Worm (Caenorhabditis elegans) whole organism, late embryonic: ENCODE data around the gene srbc-50.
"Not testable (repeated sequence)": the region's sequence is repeated elsewhere in the genome, so short reads cannot be mapped to it uniquely, and the experiment has no call there.

Experiments
- F13H6.1 ChIP-seq: sonication (generic microtip); optimal IDR thresholded peaks from 2 replicates; lab custom pipeline; 2016; ENCODE audit warnings: missing genetic modification characterization, missing compliant biosample characterization
- K09A11.1 ChIP-seq: sonication (generic microtip); optimal IDR thresholded peaks from 2 replicates; lab custom pipeline; 2017; ENCODE audit warnings: antibody characterized with exemption, mild to moderate bottlenecking, missing genetic modification characterization, missing compliant biosample characterization; ENCODE audit not compliant: insufficient read depth
- T23F11.4 ChIP-seq: fragments of 200-800 bp; sonication (Bioruptor generic); optimal IDR thresholded peaks from 2 replicates; lab custom pipeline; 2018; ENCODE audit warnings: mild to moderate bottlenecking, missing genetic modification characterization, missing compliant biosample characterization
- Y22D7AL.16 ChIP-seq: sonication (generic microtip); optimal IDR thresholded peaks from 2 replicates; lab custom pipeline; 2016; ENCODE audit warnings: missing genetic modification characterization, missing compliant biosample characterization
- ceh-19 ChIP-seq: fragments of 200-800 bp; sonication (Bioruptor generic); optimal IDR thresholded peaks from 2 replicates; lab custom pipeline; 2018; ENCODE audit warnings: mild to moderate bottlenecking, missing genetic modification characterization, missing compliant biosample characterization
- ceh-2 ChIP-seq: sonication (generic microtip); optimal IDR thresholded peaks from 2 replicates; lab custom pipeline; 2016; ENCODE audit warnings: missing genotype, missing genetic modification characterization, missing compliant biosample characterization
- ceh-22 ChIP-seq: sonication (generic microtip); optimal IDR thresholded peaks from 2 replicates; lab custom pipeline; 2017; ENCODE audit warnings: missing biosample characterization, missing genetic modification characterization
- ceh-31 ChIP-seq: sonication (generic microtip); optimal IDR thresholded peaks from 2 replicates; lab custom pipeline; 2016; ENCODE audit warnings: missing genetic modification characterization, missing compliant biosample characterization
- ceh-48 ChIP-seq: sonication (generic microtip); optimal IDR thresholded peaks from 2 replicates; lab custom pipeline; 2016; ENCODE audit warnings: missing genetic modification characterization, inconsistent platforms, missing compliant biosample characterization
- ceh-9 ChIP-seq: sonication (generic microtip); optimal IDR thresholded peaks from 2 replicates; lab custom pipeline; 2016; ENCODE audit warnings: mild to moderate bottlenecking, missing genetic modification characterization, inconsistent platforms, missing compliant biosample characterization
- che-1 ChIP-seq: sonication (generic microtip); optimal IDR thresholded peaks from 2 replicates; lab custom pipeline; 2016; ENCODE audit warnings: mild to moderate bottlenecking, missing genetic modification characterization, missing compliant biosample characterization
- dmd-4 ChIP-seq: sonication (generic microtip); optimal IDR thresholded peaks from 2 replicates; lab custom pipeline; 2016; ENCODE audit warnings: borderline replicate concordance, missing genetic modification characterization, missing compliant biosample characterization
- dve-1 ChIP-seq: sonication (generic microtip); optimal IDR thresholded peaks from 2 replicates; lab custom pipeline; 2017; ENCODE audit warnings: antibody characterized with exemption, mild to moderate bottlenecking, missing genetic modification characterization, missing compliant biosample characterization
- elt-2 ChIP-seq: sonication (generic microtip); optimal IDR thresholded peaks from 2 replicates; lab custom pipeline; 2016; ENCODE audit warnings: missing genetic modification reagents, missing genetic modification characterization, missing compliant biosample characterization
- fkh-6 ChIP-seq: sonication (generic microtip); optimal IDR thresholded peaks from 2 replicates; lab custom pipeline; 2016; ENCODE audit warnings: missing genetic modification characterization, missing compliant biosample characterization
- gmeb-2 ChIP-seq: sonication (generic microtip); optimal IDR thresholded peaks from 2 replicates; lab custom pipeline; 2016; ENCODE audit warnings: missing genetic modification characterization, inconsistent platforms, missing compliant biosample characterization
- hlh-15 ChIP-seq: sonication (generic microtip); optimal IDR thresholded peaks from 2 replicates; lab custom pipeline; 2016; ENCODE audit warnings: missing genetic modification characterization, missing compliant biosample characterization
- hlh-6 ChIP-seq: sonication (generic microtip); optimal IDR thresholded peaks from 2 replicates; lab custom pipeline; 2016; ENCODE audit warnings: missing genotype, missing genetic modification characterization, missing compliant biosample characterization
- hlh-8 ChIP-seq: sonication (generic microtip); optimal IDR thresholded peaks from 2 replicates; lab custom pipeline; 2016; ENCODE audit warnings: missing genotype, missing genetic modification characterization, missing compliant biosample characterization
- madf-2 ChIP-seq: sonication (generic microtip); optimal IDR thresholded peaks from 2 replicates; lab custom pipeline; 2017; ENCODE audit warnings: missing genetic modification characterization, missing compliant biosample characterization
- nfya-1 ChIP-seq: sonication (generic microtip); optimal IDR thresholded peaks from 2 replicates; lab custom pipeline; 2017; ENCODE audit warnings: missing genetic modification characterization, mild to moderate bottlenecking, missing compliant biosample characterization, antibody characterized with exemption, moderate library complexity
- nhr-11 ChIP-seq: fragments of 150-350 bp; optimal IDR thresholded peaks from 2 replicates; lab custom pipeline; 2014; ENCODE audit warnings: missing biosample characterization, missing genetic modification characterization
- npax-4 ChIP-seq: sonication (generic microtip); optimal IDR thresholded peaks from 2 replicates; lab custom pipeline; 2016; ENCODE audit warnings: missing genetic modification characterization, missing compliant biosample characterization
- pha-4 ChIP-seq: fragments of 150-350 bp; optimal IDR thresholded peaks from 2 replicates; lab custom pipeline; 2018; ENCODE audit warnings: missing biosample characterization, missing genetic modification reagents, missing genetic modification characterization
- pqm-1 ChIP-seq: sonication (generic microtip); optimal IDR thresholded peaks from 2 replicates; lab custom pipeline; 2016; ENCODE audit warnings: missing genetic modification characterization, missing compliant biosample characterization
- sdc-2 ChIP-seq: sonication (generic microtip); optimal IDR thresholded peaks from 2 replicates; lab custom pipeline; 2016; ENCODE audit warnings: missing genotype, missing genetic modification characterization, missing compliant biosample characterization
- sox-2 ChIP-seq: fragments of 200-800 bp; sonication (Bioruptor generic); IDR thresholded peaks from 2 replicates; pipeline ENCODE4 v1.3.6; 2022; ENCODE audit warnings: missing genetic modification reagents, missing genetic modification characterization, missing compliant biosample characterization
- sox-4 ChIP-seq: sonication (generic microtip); optimal IDR thresholded peaks from 2 replicates; lab custom pipeline; 2017; ENCODE audit warnings: mild to moderate bottlenecking, missing genetic modification characterization, inconsistent platforms, missing compliant biosample characterization
- syd-9 ChIP-seq: sonication (generic microtip); optimal IDR thresholded peaks from 2 replicates; lab custom pipeline; 2016; ENCODE audit warnings: mild to moderate bottlenecking, missing genetic modification characterization, moderate library complexity, missing compliant biosample characterization
- unc-3 ChIP-seq, 2 experiments: fragments of 200-800 bp in 1 of 2; sonication (Bioruptor generic) in 1 of 2; sonication (generic microtip) in 1 of 2; conservative IDR thresholded peaks in 1 of 2; optimal IDR thresholded peaks in 1 of 2; 2 replicates each; pipeline versions ENCODE4 v1.3.6 to Lab custom; 2016 to 2022; ENCODE audit warnings: missing compliant biosample characterization in 2 of 2, missing genetic modification characterization in 2 of 2, missing genetic modification reagents in 1 of 2
- unc-86 ChIP-seq: sonication (generic microtip); optimal IDR thresholded peaks from 2 replicates; lab custom pipeline; 2016; ENCODE audit warnings: missing genetic modification characterization, missing compliant biosample characterization
- zip-5 ChIP-seq: sonication (generic microtip); optimal IDR thresholded peaks from 2 replicates; lab custom pipeline; 2016; ENCODE audit warnings: missing genetic modification characterization, missing compliant biosample characterization
- ztf-16 ChIP-seq: sonication (generic microtip); optimal IDR thresholded peaks from 2 replicates; lab custom pipeline; 2017; ENCODE audit warnings: missing genetic modification characterization, missing compliant biosample characterization

srbc-50 gene

DNA sequence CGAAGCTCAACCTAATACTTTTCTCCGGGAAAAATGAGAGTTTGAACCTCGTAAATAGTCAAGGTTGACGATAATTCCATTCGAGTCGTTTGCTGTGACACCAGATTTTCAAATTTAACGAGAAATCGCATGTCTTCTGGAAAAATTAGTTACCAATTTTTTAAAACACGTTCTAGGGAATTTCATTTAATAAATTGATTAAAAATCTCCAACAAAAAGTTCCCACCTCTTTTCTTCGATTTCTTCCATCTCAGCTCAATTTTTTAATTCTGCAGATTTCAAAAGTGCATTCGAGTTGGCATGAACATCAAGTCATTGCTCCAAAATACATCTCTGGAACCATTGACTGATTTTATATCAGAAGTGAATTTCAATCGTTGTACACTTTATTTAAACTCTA is 12.8 kb downstream of the srbc-50 start, which contains the start of gene nhr-282:
nhr-282 (plus strand) TSS at position 301 of the 400 bp plus-strand sequence.
- not testable (repeated sequence) for TF ChIP-seq ceh-31; fkh-6; dmd-4 (tag; lab: Kevin White, UChicago)

DNA sequence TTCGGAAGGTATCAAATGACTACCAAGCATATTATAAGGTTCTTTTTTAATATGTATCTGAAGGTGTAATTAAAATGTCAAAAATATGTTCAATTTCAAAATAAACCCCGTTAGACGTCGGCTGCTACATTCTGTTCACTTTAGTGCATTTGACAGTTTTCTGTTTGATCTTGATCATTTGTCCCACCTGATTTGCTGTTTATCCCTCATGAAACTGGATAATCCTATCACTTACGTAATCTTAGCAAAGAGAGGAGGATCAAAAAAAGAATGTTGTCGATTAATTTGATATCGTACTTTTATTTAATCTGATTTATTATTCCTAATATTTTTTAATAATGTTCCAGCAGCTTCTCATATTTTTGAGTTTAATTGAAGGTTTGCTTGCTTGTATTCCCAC is 14.3 kb downstream of the srbc-50 start, which contains the start of gene F54B8.1:
F54B8.1 (plus strand) TSS at position 301 of the 400 bp plus-strand sequence.
- TF ChIP-seq sox-2 (no peak), elt-2 (tag; lab: Kevin White, UChicago) (no peak), hlh-15 (no peak)

ce11 chrV:15809543-15809942 is 15.2 kb downstream of the srbc-50 start, which contains the start of gene srsx-36:
Gene srsx-36 (minus strand): TSS chrV:15809643.
- TF ChIP-seq hlh-6 (tag; lab: Kevin White, UChicago) (no peak), unc-3 (GFP tag; conservative IDR thresholded peaks at IDR 0.05; lab: Robert Waterston, UW) (no peak), unc-3 (tag; optimal IDR thresholded peaks at IDR 0.05; lab: Kevin White, UChicago) (no peak), ceh-2 (tag; lab: Kevin White, UChicago) (no peak), pha-4 (tag; lab: Kevin White, UChicago) (no peak), dve-1 (tag; lab: Kevin White, UChicago) (no peak), zip-5 (no peak), ceh-31 (no peak), pqm-1 (tag; lab: Kevin White, UChicago) (no peak)

- not testable (repeated sequence) for TF ChIP-seq elt-2, nhr-11, K09A11.1 (tag; lab: Kevin White, UChicago)
Measured at ce11 chrV:15807420-15807819, 17.3 kb downstream of the srbc-50 start, which contains the start of gene srsx-38. Gene srsx-38 (minus strand): TSS chrV:15807520.

- not testable (repeated sequence) for TF ChIP-seq gmeb-2 (tag; lab: Kevin White, UChicago); sox-4; hlh-8 (tag; lab: Kevin White, UChicago)
- TF ChIP-seq, all 69 proteins: peak for 0; not testable (repeated sequence) for 69
Measured at ce11 chrV:15803748-15804147, 21.0 kb downstream of the srbc-50 start, which contains the start of gene T26E4.18. Gene T26E4.18 (minus strand): TSS chrV:15803848.

DNA sequence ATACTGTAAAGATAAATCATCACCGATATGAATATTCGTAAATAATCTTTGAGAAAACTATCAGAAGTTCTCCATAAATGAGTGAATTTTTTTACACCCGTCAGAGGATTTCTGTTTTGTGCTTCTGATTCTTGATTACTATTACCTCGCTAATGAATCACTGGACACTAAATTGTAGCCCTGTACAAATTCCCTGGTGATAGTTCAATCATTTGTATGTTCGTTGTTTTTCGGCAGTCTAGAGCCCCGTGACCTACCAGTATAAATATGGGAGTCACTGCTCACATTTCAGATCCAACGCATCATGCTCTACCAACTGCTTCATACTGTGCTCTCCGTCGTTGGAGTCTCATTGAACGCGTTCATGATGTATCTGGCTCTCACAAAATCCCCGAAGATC is 21.7 kb downstream of the srbc-50 start, which contains the start of gene srd-27:
srd-27 (plus strand) TSS at position 301 of the 400 bp plus-strand sequence.
- TF ChIP-seq ztf-16 (tag; lab: Kevin White, UChicago); ceh-9; ceh-48 (tag; lab: Kevin White, UChicago): not testable (repeated sequence)

DNA sequence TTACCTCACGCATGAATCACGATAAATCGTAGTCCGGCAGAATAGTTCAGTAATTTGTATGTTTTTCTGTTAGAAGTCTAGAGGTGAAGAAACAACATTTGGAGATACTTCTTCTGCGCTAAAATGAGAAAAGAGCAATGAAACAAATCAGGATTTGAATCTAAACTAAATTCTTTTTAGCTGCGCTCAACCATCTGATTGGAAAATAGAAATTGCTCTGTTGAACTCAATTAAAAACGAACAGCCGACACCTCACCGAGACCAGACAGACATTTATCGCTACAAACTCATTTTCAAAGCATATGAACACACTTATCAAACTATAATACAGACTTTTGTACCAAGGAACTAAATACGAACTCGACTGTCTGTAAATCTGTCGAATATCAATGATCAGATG is 22.1 kb downstream of the srbc-50 start, which contains the start of gene T26E4.9:
T26E4.9 (minus strand) TSS at position 101 of the 400 bp plus-strand sequence.
- TF ChIP-seq npax-4 (tag; lab: Kevin White, UChicago); che-1 (tag; lab: Kevin White, UChicago); nfya-1: not testable (repeated sequence)
- TF ChIP-seq, all 69 proteins: peak for 0; not testable (repeated sequence) for 69

DNA sequence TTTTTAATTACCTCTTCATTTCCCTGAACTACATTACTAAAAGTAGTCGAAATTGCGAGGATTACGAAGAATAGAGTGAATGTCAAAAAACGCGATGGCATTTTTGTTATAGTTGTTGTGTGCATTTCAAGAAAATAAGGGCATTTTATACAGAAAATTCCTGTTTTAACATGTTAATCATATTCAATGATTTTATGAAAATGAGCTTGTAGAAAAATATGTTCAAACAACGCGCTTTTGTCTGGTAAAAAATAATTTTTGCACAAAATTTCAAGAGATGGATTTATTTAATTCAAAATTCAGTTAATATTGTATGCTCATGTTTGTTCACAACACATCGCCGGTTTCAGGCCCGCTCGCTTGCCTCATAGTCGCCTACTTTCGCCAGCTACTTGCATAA is 26.7 kb downstream of the srbc-50 start, which contains the start of gene T26E4.10:
T26E4.10 (minus strand) TSS at position 101 of the 400 bp plus-strand sequence.
- TF ChIP-seq ceh-19 (no peak), Y22D7AL.16 (tag; lab: Kevin White, UChicago) (no peak), dmd-4 (tag; lab: Kevin White, UChicago) (no peak), F13H6.1 (tag; lab: Kevin White, UChicago) (no peak), hlh-15 (no peak), K09A11.1 (tag; lab: Kevin White, UChicago) (no peak), ceh-22 (no peak), syd-9 (no peak), ztf-16 (tag; lab: Kevin White, UChicago) (no peak), unc-86 (tag; lab: Kevin White, UChicago) (no peak), ceh-48 (tag; lab: Kevin White, UChicago) (no peak), madf-2 (tag; lab: Kevin White, UChicago) (no peak), pqm-1 (tag; lab: Kevin White, UChicago) (no peak), T23F11.4 (GFP tag; lab: Kevin White, UChicago) (no peak), sox-2 (no peak), nfya-1 (no peak), sdc-2 (tag; lab: Kevin White, UChicago) (no peak), ceh-9 (no peak), unc-3 (GFP tag; conservative IDR thresholded peaks at IDR 0.05; lab: Robert Waterston, UW) (no peak), unc-3 (tag; optimal IDR thresholded peaks at IDR 0.05; lab: Kevin White, UChicago) (no peak), npax-4 (tag; lab: Kevin White, UChicago) (no peak)
